Fruit fly (Drosophila melanogaster) S2 (cell line): Measurements from ENCODE around the gene Obp99c.

Experiments
- CG8478 ChIP-seq: fragments of >200 bp; optimal IDR thresholded peaks from 2 replicates; lab custom pipeline; 2018
- CTCF ChIP-seq, 2 experiments: fragments of >200 bp; optimal IDR thresholded peaks; 2 replicates each; lab custom pipeline; 2018

DNA sequence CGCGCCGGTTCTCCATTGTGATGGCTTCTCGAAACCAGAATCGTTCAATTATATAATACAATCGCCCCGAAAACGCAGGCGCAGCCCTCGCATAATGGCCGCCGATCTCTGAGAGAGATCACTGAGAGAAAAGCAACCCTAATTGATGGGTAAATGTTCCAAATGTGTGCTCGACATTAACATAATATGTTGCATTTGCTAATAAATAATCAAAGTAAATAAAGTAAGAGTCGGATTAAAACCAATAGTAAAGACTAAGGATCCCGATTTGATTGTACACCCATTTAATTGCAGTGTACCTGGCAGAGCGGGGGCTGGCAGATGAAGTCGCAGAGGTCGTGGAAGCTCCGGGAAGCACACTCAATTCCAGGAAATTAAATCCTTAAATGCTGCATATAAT is 15.4 kb upstream of the Obp99c start:
- TF ChIP-seq CTCF (optimal IDR thresholded peaks at IDR 0.05; lab: Kevin White, UChicago) = no peak
- no peak for TF ChIP-seq CG8478 (lab: Kevin White, UChicago)
